Worm (Caenorhabditis elegans) whole organism, L4 larva: ENCODE measurements around the gene far-4.

Experiments used
- F44E2.7 ChIP-seq: fragments of 200-800 bp; sonication (Bioruptor generic); IDR thresholded peaks from 2 replicates; pipeline ENCODE4 v2.1.2; 2022; ENCODE audit warnings: missing genetic modification characterization, missing compliant biosample characterization
- T20F7.1 ChIP-seq: fragments of 200-800 bp; sonication (Bioruptor generic); optimal IDR thresholded peaks from 2 replicates; lab custom pipeline; 2018; ENCODE audit warnings: mild to moderate bottlenecking, missing genetic modification characterization, missing compliant biosample characterization
- T26A8.4 ChIP-seq: fragments of 200-800 bp; sonication (Bioruptor generic); IDR thresholded peaks from 2 replicates; pipeline ENCODE4 v1.3.6; 2022; ENCODE audit warnings: missing genetic modification characterization, missing compliant biosample characterization
- ama-1 ChIP-seq: fragments of 150-350 bp; optimal IDR thresholded peaks from 2 replicates; lab custom pipeline; 2014; ENCODE audit warnings: inconsistent platforms, mixed read lengths
- arid-1 ChIP-seq: fragments of 200-800 bp; sonication (Bioruptor generic); conservative IDR thresholded peaks from 2 replicates; pipeline ENCODE4 v1.3.6; 2022; ENCODE audit warnings: missing genetic modification reagents, missing genetic modification characterization, missing compliant biosample characterization
- ceh-20 ChIP-seq: fragments of 200-800 bp; sonication (Bioruptor generic); IDR thresholded peaks from 2 replicates; pipeline ENCODE4 v1.3.6; 2022; ENCODE audit warnings: missing genetic modification reagents, missing genetic modification characterization, missing compliant biosample characterization
- ceh-28 ChIP-seq: fragments of 150-350 bp; optimal IDR thresholded peaks from 2 replicates; lab custom pipeline; 2014; ENCODE audit warnings: missing biosample characterization, missing genetic modification reagents, missing genetic modification characterization
- ctbp-1 ChIP-seq: fragments of 200-800 bp; sonication (Bioruptor generic); IDR thresholded peaks from 2 replicates; pipeline ENCODE4 v1.3.6; 2022; ENCODE audit warnings: missing genetic modification reagents, missing genetic modification characterization, missing compliant biosample characterization
- dmd-6 ChIP-seq: fragments of 200-800 bp; sonication (Bioruptor generic); IDR thresholded peaks from 2 replicates; pipeline ENCODE4 v1.3.6; 2022; ENCODE audit warnings: missing genetic modification reagents, missing genetic modification characterization, missing compliant biosample characterization
- dmd-9 ChIP-seq: fragments of 200-800 bp; sonication (Bioruptor generic); IDR thresholded peaks from 2 replicates; pipeline ENCODE4 v1.3.6; 2022; ENCODE audit warnings: missing genetic modification reagents, missing genetic modification characterization, missing compliant biosample characterization
- dpl-1 ChIP-seq: fragments of 150-350 bp; optimal IDR thresholded peaks from 2 replicates; lab custom pipeline; 2014; ENCODE audit warnings: missing biosample characterization, missing genetic modification reagents, missing genetic modification characterization
- duxl-1 ChIP-seq: sonication (generic microtip); optimal IDR thresholded peaks from 2 replicates; lab custom pipeline; 2016; ENCODE audit warnings: mild to moderate bottlenecking, missing genetic modification characterization, moderate library complexity, missing compliant biosample characterization; ENCODE audit not compliant: poor library complexity
- dve-1 ChIP-seq: sonication (generic microtip); optimal IDR thresholded peaks from 2 replicates; lab custom pipeline; 2017; ENCODE audit warnings: antibody characterized with exemption, mild to moderate bottlenecking, missing genetic modification characterization, missing compliant biosample characterization; ENCODE audit not compliant: insufficient read depth
- egl-27 ChIP-seq: sonication (generic microtip); optimal IDR thresholded peaks from 3 replicates; lab custom pipeline; 2017; ENCODE audit warnings: missing biosample characterization, missing genetic modification reagents, missing genetic modification characterization
- fkh-10 ChIP-seq: fragments of 150-350 bp; optimal IDR thresholded peaks from 2 replicates; lab custom pipeline; 2014; ENCODE audit warnings: missing biosample characterization, missing genetic modification reagents, missing genetic modification characterization
- hif-1 ChIP-seq, 2 experiments: sonication (generic microtip); optimal IDR thresholded peaks; 2 replicates each; lab custom pipeline; 2016 to 2017; ENCODE audit warnings: missing compliant biosample characterization in 2 of 2, missing genetic modification characterization in 2 of 2, missing genetic modification reagents in 2 of 2, missing genotype in 2 of 2, mild to moderate bottlenecking in 1 of 2
- hlh-11 ChIP-seq: fragments of 200-800 bp; sonication (Bioruptor generic); optimal IDR thresholded peaks from 2 replicates; lab custom pipeline; 2018; ENCODE audit warnings: mild to moderate bottlenecking, missing genetic modification characterization, missing compliant biosample characterization
- hmg-1.1 ChIP-seq: fragments of 200-800 bp; sonication (Bioruptor generic); IDR thresholded peaks from 2 replicates; pipeline ENCODE4 v1.3.6; 2022; ENCODE audit warnings: missing genetic modification reagents, missing genetic modification characterization, missing compliant biosample characterization
- jun-1 ChIP-seq: fragments of 150-350 bp; optimal IDR thresholded peaks from 2 replicates; lab custom pipeline; 2014; ENCODE audit warnings: missing biosample characterization, missing genetic modification reagents, missing genetic modification characterization
- lin-13 ChIP-seq: fragments of 150-350 bp; optimal IDR thresholded peaks from 2 replicates; lab custom pipeline; 2014; ENCODE audit warnings: missing biosample characterization, missing genetic modification reagents, missing genetic modification characterization
- lin-29 ChIP-seq: fragments of 200-800 bp; sonication (Bioruptor generic); IDR thresholded peaks from 2 replicates; pipeline ENCODE4 v1.3.6; 2022; ENCODE audit warnings: missing genetic modification reagents, missing genetic modification characterization, missing compliant biosample characterization
- lin-39 ChIP-seq: fragments of 150-350 bp; optimal IDR thresholded peaks from 2 replicates; lab custom pipeline; 2014; ENCODE audit warnings: missing biosample characterization, missing genetic modification reagents, missing genetic modification characterization
- lir-3 ChIP-seq: sonication (generic microtip); optimal IDR thresholded peaks from 2 replicates; lab custom pipeline; 2016; ENCODE audit warnings: mild to moderate bottlenecking, missing genetic modification characterization, missing compliant biosample characterization
- lsy-2 ChIP-seq, 2 experiments: fragments of 150-350 bp in 1 of 2; sonication (generic microtip) in 1 of 2; optimal IDR thresholded peaks; 2 replicates each; lab custom pipeline; 2014 to 2017; ENCODE audit warnings: missing biosample characterization in 2 of 2, missing genetic modification characterization in 2 of 2
- mdl-1 ChIP-seq, 2 experiments: fragments of 150-350 bp in 1 of 2; sonication (generic microtip) in 1 of 2; optimal IDR thresholded peaks; 2 replicates each; lab custom pipeline; 2014 to 2017; ENCODE audit warnings: missing biosample characterization in 2 of 2, missing genetic modification characterization in 2 of 2
- mes-2 ChIP-seq: sonication (generic microtip); optimal IDR thresholded peaks from 2 replicates; lab custom pipeline; 2016; ENCODE audit warnings: missing genotype, mild to moderate bottlenecking, missing genetic modification characterization, missing compliant biosample characterization; ENCODE audit not compliant: poor library complexity, severe bottlenecking
- mxl-3 ChIP-seq: fragments of 200-800 bp; sonication (Bioruptor generic); optimal IDR thresholded peaks from 2 replicates; lab custom pipeline; 2018; ENCODE audit warnings: mild to moderate bottlenecking, missing genetic modification characterization, missing compliant biosample characterization
- nhr-10 ChIP-seq: fragments of 150-350 bp; optimal IDR thresholded peaks from 2 replicates; lab custom pipeline; 2014; ENCODE audit warnings: missing biosample characterization, missing genetic modification characterization
- nhr-102 ChIP-seq: sonication (generic microtip); optimal IDR thresholded peaks from 2 replicates; lab custom pipeline; 2016; ENCODE audit warnings: mild to moderate bottlenecking, missing genetic modification characterization, moderate library complexity, missing compliant biosample characterization
- nhr-11 ChIP-seq: fragments of 150-350 bp; optimal IDR thresholded peaks from 2 replicates; lab custom pipeline; 2014; ENCODE audit warnings: missing biosample characterization, missing genetic modification characterization
- nhr-25 ChIP-seq: sonication (generic microtip); optimal IDR thresholded peaks from 2 replicates; lab custom pipeline; 2017; ENCODE audit warnings: missing genetic modification characterization, mild to moderate bottlenecking, missing compliant biosample characterization, antibody characterized with exemption, moderate library complexity, borderline replicate concordance; ENCODE audit not compliant: insufficient read depth
- nhr-28 ChIP-seq: fragments of 150-350 bp; optimal IDR thresholded peaks from 2 replicates; lab custom pipeline; 2014; ENCODE audit warnings: missing biosample characterization, missing genetic modification characterization
- nhr-41 ChIP-seq: fragments of 200-800 bp; sonication (Bioruptor generic); IDR thresholded peaks from 2 replicates; pipeline ENCODE4 v1.3.6; 2022; ENCODE audit warnings: missing genetic modification reagents, missing genetic modification characterization, missing compliant biosample characterization
- nhr-42 ChIP-seq: fragments of 200-800 bp; sonication (Bioruptor generic); IDR thresholded peaks from 2 replicates; pipeline ENCODE4 v1.3.6; 2022; ENCODE audit warnings: missing genetic modification characterization, missing compliant biosample characterization
- nhr-48 ChIP-seq: sonication (generic microtip); optimal IDR thresholded peaks from 2 replicates; lab custom pipeline; 2016; ENCODE audit warnings: mild to moderate bottlenecking, missing genetic modification characterization, missing compliant biosample characterization
- nhr-6 ChIP-seq: fragments of 150-350 bp; optimal IDR thresholded peaks from 2 replicates; lab custom pipeline; 2014; ENCODE audit warnings: missing biosample characterization, missing genetic modification characterization
- nhr-76 ChIP-seq: fragments of 150-350 bp; optimal IDR thresholded peaks from 2 replicates; lab custom pipeline; 2014; ENCODE audit warnings: missing biosample characterization, missing genetic modification characterization
- nhr-77 ChIP-seq: fragments of 150-350 bp; optimal IDR thresholded peaks from 2 replicates; lab custom pipeline; 2014; ENCODE audit warnings: missing biosample characterization, missing genetic modification characterization
- pqm-1 ChIP-seq: sonication (generic microtip); optimal IDR thresholded peaks from 2 replicates; lab custom pipeline; 2017; ENCODE audit warnings: missing biosample characterization, missing genetic modification characterization
- rbr-2 ChIP-seq: sonication (generic microtip); optimal IDR thresholded peaks from 2 replicates; lab custom pipeline; 2016; ENCODE audit warnings: missing genotype, missing genetic modification characterization, missing compliant biosample characterization
- skn-1 ChIP-seq: fragments of 150-350 bp; optimal IDR thresholded peaks from 2 replicates; lab custom pipeline; 2014; ENCODE audit warnings: missing biosample characterization, missing genetic modification characterization
- spr-1 ChIP-seq: sonication (generic microtip); optimal IDR thresholded peaks from 2 replicates; lab custom pipeline; 2016; ENCODE audit warnings: mild to moderate bottlenecking, missing genetic modification characterization, missing compliant biosample characterization
- unc-130 ChIP-seq: sonication (generic microtip); optimal IDR thresholded peaks from 2 replicates; lab custom pipeline; 2016; ENCODE audit warnings: missing genetic modification reagents, missing genetic modification characterization, missing compliant biosample characterization
- unc-62 ChIP-seq, 3 experiments: fragments of 150-350 bp in 1 of 3; sonication (generic microtip); optimal IDR thresholded peaks in 2 of 3; peaks in 1 of 3; 1 replicate in 1 of 3; 2 replicates in 2 of 3; lab custom pipeline; 2014 to 2017; ENCODE audit warnings: missing biosample characterization in 3 of 3, missing genetic modification characterization in 3 of 3, missing genetic modification reagents in 3 of 3, missing genotype in 1 of 3
- zip-11 ChIP-seq: fragments of 200-800 bp; sonication (Bioruptor generic); IDR thresholded peaks from 2 replicates; pipeline ENCODE4 v1.3.6; 2022; ENCODE audit warnings: missing genetic modification characterization, missing compliant biosample characterization

The far-4 gene

DNA sequence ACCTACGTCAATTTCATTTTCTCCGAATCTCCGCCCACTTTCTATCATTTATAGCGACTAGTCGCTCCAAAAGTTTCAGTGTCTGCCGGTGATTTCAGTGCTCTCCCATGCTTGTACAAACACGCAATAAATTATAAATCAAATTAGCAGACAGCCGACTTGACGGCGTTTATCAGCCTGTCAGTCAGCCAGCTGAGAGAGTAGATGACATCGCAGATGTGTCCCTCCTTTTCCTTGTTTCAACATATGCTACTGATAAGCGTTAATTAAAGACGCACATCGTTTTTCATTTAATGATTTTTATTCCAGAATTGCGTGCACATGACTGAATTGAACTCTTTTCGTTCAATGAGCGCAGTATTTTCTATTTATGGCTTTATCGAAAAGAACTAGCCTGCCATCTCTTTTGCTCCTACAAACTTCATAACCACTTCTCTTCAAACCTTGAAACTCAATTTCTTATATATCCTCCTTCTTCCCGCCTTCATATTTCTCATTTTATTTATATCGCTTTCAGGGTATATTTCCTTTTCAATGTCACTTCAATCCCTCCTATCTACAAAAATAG, 43.8 kb upstream of the far-4 start, which contains the start of gene lap-2 (continued):
- TF ChIP-seq nhr-41 (GFP tag; lab: Robert Waterston, UW) (0 out of 2 replicates have a peak, but pooled peaks have one; percentile 13), arid-1 (GFP tag; lab: Robert Waterston, UW) (no peak), lin-39 (tag; lab: Kevin White, UChicago) (no peak)

DNA sequence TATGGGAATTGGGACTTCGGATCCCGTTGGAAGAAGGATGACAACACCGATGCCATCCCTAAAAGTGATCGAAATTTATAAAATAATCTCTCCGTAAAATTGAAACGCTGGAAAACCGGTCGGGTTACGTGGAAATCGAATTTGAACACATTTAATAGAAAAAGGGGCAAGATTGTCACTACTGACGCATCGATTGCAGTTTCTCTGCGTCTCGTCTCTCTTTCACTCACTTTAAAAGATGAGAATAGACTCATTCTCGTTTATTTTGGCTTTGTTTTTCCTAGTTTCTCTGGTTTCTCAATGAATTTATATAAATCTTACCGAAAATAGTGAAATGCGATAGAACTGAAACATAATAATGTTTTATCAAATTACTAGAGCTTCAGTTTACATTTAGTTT, 42.2 kb upstream of the far-4 start, which contains the start of gene scyl-1:
scyl-1 (minus strand) TSS at position 56 of the 400 bp plus-strand sequence.
- TF ChIP-seq ctbp-1 (GFP tag; lab: Robert Waterston, UW) (peak; percentile 59), mxl-3 (GFP tag; lab: Kevin White, UChicago) (peak; percentile 15), spr-1 (peak; percentile 10), unc-130 (GFP tag; lab: Kevin White, UChicago) (no peak), nhr-102 (tag; lab: Kevin White, UChicago) (peak; percentile 45), nhr-25 (peak; percentile 48), nhr-6 (peak; percentile 96), nhr-42 (peak; percentile 66), T20F7.1 (peak; percentile 70), mdl-1 (tag; optimal IDR thresholded peaks at IDR 0.05; lab: Kevin White, UChicago) (peak in 1 of 2 experiments; percentile 59), unc-62 (GFP tag; optimal IDR thresholded peaks at IDR 0.05 in 1 of 2; lab: Kevin White, UChicago) (peak in 1 of 2 experiments; percentile 82), unc-62 (tag; optimal IDR thresholded peaks at IDR 0.05; lab: Kevin White, UChicago) (no peak), egl-27 (tag; lab: Kevin White, UChicago) (no peak), pqm-1 (tag; lab: Kevin White, UChicago) (no peak), hif-1 (tag; optimal IDR thresholded peaks at IDR 0.05; lab: Kevin White, UChicago) (peak in 1 of 2 experiments; percentile 46), dpl-1 (peak; percentile 74), ceh-20 (GFP tag; lab: Robert Waterston, UW) (0 out of 2 replicates have a peak, but pooled peaks have one; percentile 41), ceh-28 (no peak), ama-1 (lab: Kevin White, UChicago) (no peak), jun-1 (tag; lab: Kevin White, UChicago) (peak; percentile 8), lsy-2 (tag; optimal IDR thresholded peaks at IDR 0.05; lab: Kevin White, UChicago) (peak in 1 of 2 experiments; percentile 90), nhr-10 (tag; lab: Kevin White, UChicago) (no peak), nhr-77 (peak; percentile 56), lin-13 (GFP tag; lab: Kevin White, UChicago) (peak; percentile 74), hmg-1.1 (GFP tag; lab: Robert Waterston, UW) (peak; percentile 52), arid-1 (GFP tag; lab: Robert Waterston, UW) (0 out of 2 replicates have a peak, but pooled peaks have one; percentile 25), hlh-11 (peak; percentile 78), nhr-11 (tag; lab: Kevin White, UChicago) (peak; percentile 56), dmd-6 (GFP tag; lab: Robert Waterston, UW) (peak; percentile 76), duxl-1 (tag; lab: Kevin White, UChicago) (peak; percentile 30), mes-2 (tag; lab: Kevin White, UChicago) (peak; percentile 89), skn-1 (tag; lab: Kevin White, UChicago) (no peak), T26A8.4 (GFP tag; lab: Robert Waterston, UW) (peak; percentile 75), zip-11 (GFP tag; lab: Robert Waterston, UW) (no peak), nhr-48 (tag; lab: Kevin White, UChicago) (peak; percentile 36), nhr-28 (tag; lab: Kevin White, UChicago) (peak; percentile 70), F44E2.7 (no peak), dve-1 (tag; lab: Kevin White, UChicago) (peak; percentile 84), dmd-9 (GFP tag; lab: Robert Waterston, UW) (no peak), lin-29 (0 out of 2 replicates have a peak, but pooled peaks have one; percentile 21), fkh-10 (peak; percentile 23), rbr-2 (tag; lab: Kevin White, UChicago) (peak; percentile 68), nhr-76 (tag; lab: Kevin White, UChicago) (no peak), lir-3 (tag; lab: Kevin White, UChicago) (no peak)
